Worm (Caenorhabditis elegans) whole organism, L2 larva: ENCODE measurements around the gene bre-1.

Source experiments
- aly-2 ChIP-seq: fragments of 150-350 bp; optimal IDR thresholded peaks from 2 replicates; lab custom pipeline; 2014; ENCODE audit warnings: missing biosample characterization, missing genetic modification characterization
- blmp-1 ChIP-seq: sonication (generic microtip); optimal IDR thresholded peaks from 2 replicates; lab custom pipeline; 2017; ENCODE audit warnings: missing genetic modification characterization, mild to moderate bottlenecking, missing compliant biosample characterization, antibody characterized with exemption, moderate library complexity; ENCODE audit not compliant: insufficient read depth
- elt-1 ChIP-seq: fragments of 150-350 bp; optimal IDR thresholded peaks from 2 replicates; lab custom pipeline; 2014; ENCODE audit warnings: missing biosample characterization, missing genetic modification characterization
- elt-3 ChIP-seq: sonication (generic microtip); optimal IDR thresholded peaks from 2 replicates; lab custom pipeline; 2017; ENCODE audit warnings: missing biosample characterization, missing genetic modification characterization
- gmeb-1 ChIP-seq: fragments of 150-350 bp; optimal IDR thresholded peaks from 2 replicates; lab custom pipeline; 2014; ENCODE audit warnings: missing biosample characterization, missing genetic modification characterization
- lin-11 ChIP-seq: fragments of 150-350 bp; sonication (generic microtip); optimal IDR thresholded peaks from 2 replicates; lab custom pipeline; 2014; ENCODE audit warnings: missing biosample characterization, missing genetic modification characterization, inconsistent platforms, mixed read lengths
- mdl-1 ChIP-seq, 2 experiments: fragments of 150-350 bp in 1 of 2; sonication (generic microtip) in 1 of 2; optimal IDR thresholded peaks; 2 replicates each; lab custom pipeline; 2017; ENCODE audit warnings: missing biosample characterization in 2 of 2, missing genetic modification characterization in 2 of 2
- nhr-11 ChIP-seq: fragments of 150-350 bp; optimal IDR thresholded peaks from 2 replicates; lab custom pipeline; 2014; ENCODE audit warnings: missing biosample characterization, missing genetic modification characterization
- nhr-25 ChIP-seq: fragments of 150-350 bp; sonication (generic microtip); optimal IDR thresholded peaks from 3 replicates; lab custom pipeline; 2014; ENCODE audit warnings: missing biosample characterization, missing genetic modification characterization
- peb-1 ChIP-seq: fragments of 150-350 bp; optimal IDR thresholded peaks from 2 replicates; lab custom pipeline; 2014; ENCODE audit warnings: missing biosample characterization, missing genetic modification characterization
- sem-4 ChIP-seq: fragments of 150-350 bp; optimal IDR thresholded peaks from 2 replicates; lab custom pipeline; 2014; ENCODE audit warnings: missing biosample characterization, missing genetic modification reagents, missing genetic modification characterization
- sma-3 ChIP-seq: sonication (generic microtip); optimal IDR thresholded peaks from 2 replicates; lab custom pipeline; 2016; ENCODE audit warnings: missing genetic modification reagents, missing genetic modification characterization, missing compliant biosample characterization
- snpc-4 ChIP-seq: fragments of 150-350 bp; optimal IDR thresholded peaks from 2 replicates; lab custom pipeline; 2014; ENCODE audit warnings: missing biosample characterization, missing genetic modification characterization
- ztf-11 ChIP-seq: sonication (generic microtip); optimal IDR thresholded peaks from 2 replicates; lab custom pipeline; 2017; ENCODE audit warnings: missing biosample characterization, missing genetic modification characterization

- TF ChIP-seq snpc-4 (no peak), elt-3 (tag; lab: Kevin White, UChicago) (no peak), aly-2 (tag; lab: Kevin White, UChicago) (no peak), lin-11 (tag; lab: Kevin White, UChicago) (no peak), nhr-11 (no peak), ztf-11 (tag; lab: Kevin White, UChicago) (no peak), mdl-1 (tag; optimal IDR thresholded peaks at IDR 0.05; lab: Kevin White, UChicago) (no peak), nhr-25 (no peak), elt-1 (no peak), sma-3 (GFP tag; lab: Kevin White, UChicago) (no peak), gmeb-1 (tag; lab: Kevin White, UChicago) (no peak), peb-1 (tag; lab: Kevin White, UChicago) (no peak), blmp-1 (tag; lab: Kevin White, UChicago) (no peak), sem-4 (no peak)
Observed at ce11 chrIV:8978047-8978446, 9.0 kb upstream of the bre-1 start.
